Fruit fly (Drosophila melanogaster): ENCODE measurements around the gene CG31076.

The CG31076 gene

dm6 chr3R:26989802-26990509, at the start of gene CG31076:
Gene CG31076, minus strand, starts transcription at chr3R:26989852.
- peak; percentile 33 for TF ChIP-seq CG14655 (GFP tag; optimal IDR thresholded peaks at IDR 0.05)
- no peak for TF ChIP-seq CG4496 (GFP tag; IDR thresholded peaks at IDR 0.05)
- no peak for TF ChIP-seq CG12605 (GFP tag; IDR thresholded peaks at IDR 0.05)
- peak; percentile 75 for TF ChIP-seq Pif1A (GFP tag; optimal IDR thresholded peaks at IDR 0.05)
- peak; percentile 67 for TF ChIP-seq CG8159 (tag; optimal IDR thresholded peaks at IDR 0.05)
- TF ChIP-seq EcR (GFP tag; optimal IDR thresholded peaks at IDR 0.05): peak; percentile 85
- TF ChIP-seq D1 (tag; optimal IDR thresholded peaks at IDR 0.05): peak; percentile 23
- TF ChIP-seq CG32121 (GFP tag; IDR thresholded peaks at IDR 0.05): peak; percentile 61; the same call in 1 of the 2 replicates
- peak; percentile 52 for TF ChIP-seq CG17806 (tag; optimal IDR thresholded peaks at IDR 0.05)
- peak; percentile 35 for TF ChIP-seq gl (tag; optimal IDR thresholded peaks at IDR 0.05)
- no peak for TF ChIP-seq CG34367 (tag; optimal IDR thresholded peaks at IDR 0.05)
- TF ChIP-seq fd96Ca (GFP tag; IDR thresholded peaks at IDR 0.05): no peak
- TF ChIP-seq Ets98B (GFP tag; IDR thresholded peaks at IDR 0.05): peak; percentile 46; the same call in 1 of the 2 replicates
- no peak for TF ChIP-seq CG10348 (GFP tag; IDR thresholded peaks at IDR 0.05)
- peak; percentile 46 for TF ChIP-seq Pif1B (GFP tag; optimal IDR thresholded peaks at IDR 0.05)
- TF ChIP-seq rn (GFP tag; IDR thresholded peaks at IDR 0.05): no peak
- TF ChIP-seq Snoo (tag; optimal IDR thresholded peaks at IDR 0.05): peak; percentile 73
- TF ChIP-seq CG8301 (tag; optimal IDR thresholded peaks at IDR 0.05): no peak
- TF ChIP-seq CG9948 (tag; optimal IDR thresholded peaks at IDR 0.05): no peak
- TF ChIP-seq CG13204 (GFP tag; optimal IDR thresholded peaks at IDR 0.05): no peak
- TF ChIP-seq CG15710 (tag; optimal IDR thresholded peaks at IDR 0.05): peak; percentile 14

DNA sequence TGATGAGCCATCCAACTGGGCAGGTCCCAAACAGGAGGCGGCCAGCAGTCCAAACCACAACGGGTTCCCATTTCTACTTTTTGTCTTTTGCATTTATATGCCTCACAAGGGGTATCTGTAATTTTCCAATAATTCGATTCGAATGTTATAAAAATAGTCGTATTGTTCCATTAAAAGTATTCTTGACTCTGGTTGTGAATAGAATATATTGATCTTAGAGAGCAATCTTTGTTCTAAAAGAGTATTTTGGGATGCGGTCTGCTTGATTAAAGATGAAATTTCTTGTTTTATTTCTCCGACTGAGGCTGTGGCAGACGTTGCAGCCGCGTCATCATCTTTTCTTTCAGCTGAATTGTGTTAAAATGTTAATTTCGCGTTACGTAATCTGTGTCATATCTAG, 44.3 kb upstream of the CG31076 start:
- TF ChIP-seq CG10348 (GFP tag; IDR thresholded peaks at IDR 0.05) (no peak), CG14655 (GFP tag; optimal IDR thresholded peaks at IDR 0.05) (peak; percentile 50), EcR (GFP tag; optimal IDR thresholded peaks at IDR 0.05) (no peak), CG4496 (GFP tag; IDR thresholded peaks at IDR 0.05) (0 out of 3 replicates have a peak, but pooled peaks have one; percentile 17), Ets98B (GFP tag; IDR thresholded peaks at IDR 0.05) (0 out of 2 replicates have a peak, but pooled peaks have one; percentile 22), CG15710 (tag; optimal IDR thresholded peaks at IDR 0.05) (no peak), CG8301 (tag; optimal IDR thresholded peaks at IDR 0.05) (peak; percentile 55), CG9948 (tag; optimal IDR thresholded peaks at IDR 0.05) (no peak)

DNA sequence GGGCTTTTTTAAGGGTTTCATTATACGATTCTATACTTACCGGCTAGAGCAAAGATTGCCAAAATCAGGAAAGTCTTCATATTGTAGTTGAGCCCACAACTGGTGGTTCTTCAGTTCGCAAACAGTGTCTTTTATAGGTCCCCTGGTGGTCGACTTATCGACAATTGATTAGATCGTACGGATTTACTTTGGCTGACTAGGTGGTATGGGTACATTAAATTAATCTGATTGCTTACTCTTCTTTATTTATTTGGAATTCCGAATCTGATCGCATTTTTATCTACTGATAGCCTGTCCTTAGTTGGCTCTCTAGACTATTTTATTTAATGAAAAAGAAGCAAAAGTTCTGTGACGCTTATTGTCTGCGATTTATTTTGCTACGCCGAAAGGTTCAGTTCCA, 36.4 kb upstream of the CG31076 start, which contains the start of gene CG6271:
Gene CG6271 (minus strand): TSS at position 101 of the 400 bp plus-strand sequence.
- no peak for TF ChIP-seq CG14655 (GFP tag; optimal IDR thresholded peaks at IDR 0.05)
- TF ChIP-seq fd96Ca (GFP tag; IDR thresholded peaks at IDR 0.05): no peak
- TF ChIP-seq Pif1A (GFP tag; optimal IDR thresholded peaks at IDR 0.05): no peak
- TF ChIP-seq CG12605 (GFP tag; IDR thresholded peaks at IDR 0.05): no peak
- TF ChIP-seq CG32121 (GFP tag; IDR thresholded peaks at IDR 0.05): no peak
- no peak for TF ChIP-seq CG9948 (tag; optimal IDR thresholded peaks at IDR 0.05)
- no peak for TF ChIP-seq EcR (GFP tag; optimal IDR thresholded peaks at IDR 0.05)
- no peak for TF ChIP-seq rn (GFP tag; IDR thresholded peaks at IDR 0.05)

dm6 chr3R:27023117-27023516, 33.5 kb upstream of the CG31076 start, which contains the start of gene CG6277:
Gene CG6277, minus strand, starts transcription at chr3R:27023217.
- TF ChIP-seq CG8159 (tag; optimal IDR thresholded peaks at IDR 0.05) (no peak), rn (GFP tag; IDR thresholded peaks at IDR 0.05) (no peak), CG12605 (GFP tag; IDR thresholded peaks at IDR 0.05) (no peak), CG13204 (GFP tag; optimal IDR thresholded peaks at IDR 0.05) (no peak), CG15710 (tag; optimal IDR thresholded peaks at IDR 0.05) (no peak)

DNA sequence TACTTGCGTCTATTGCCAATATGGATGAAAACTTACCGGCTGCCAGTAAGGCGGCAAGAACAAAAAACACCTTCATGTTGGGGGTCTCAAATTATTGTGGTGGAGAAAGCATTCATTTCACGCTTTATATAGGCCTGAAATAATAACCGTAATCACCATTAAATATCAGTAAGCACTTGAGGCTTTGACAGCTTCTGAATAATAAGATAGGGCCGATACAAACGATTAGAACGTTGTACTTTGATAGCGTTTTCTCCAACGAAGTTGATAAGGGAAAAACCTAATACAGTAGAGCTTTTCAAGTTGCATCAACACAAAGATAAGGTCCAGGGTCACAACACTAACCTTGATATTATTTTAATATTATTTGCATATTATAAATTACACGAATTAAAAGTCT, 31.6 kb upstream of the CG31076 start, which contains the start of gene CG6283:
Gene CG6283 (minus strand): TSS at position 101 of the 400 bp plus-strand sequence.
- TF ChIP-seq CG34367 (tag; optimal IDR thresholded peaks at IDR 0.05) (no peak), Pif1A (GFP tag; optimal IDR thresholded peaks at IDR 0.05) (no peak), CG10348 (GFP tag; IDR thresholded peaks at IDR 0.05) (no peak), CG12605 (GFP tag; IDR thresholded peaks at IDR 0.05) (no peak), Pif1B (GFP tag; optimal IDR thresholded peaks at IDR 0.05) (no peak), EcR (GFP tag; optimal IDR thresholded peaks at IDR 0.05) (no peak), CG13204 (GFP tag; optimal IDR thresholded peaks at IDR 0.05) (no peak), CG14655 (GFP tag; optimal IDR thresholded peaks at IDR 0.05) (no peak), CG8301 (tag; optimal IDR thresholded peaks at IDR 0.05) (no peak), CG17806 (tag; optimal IDR thresholded peaks at IDR 0.05) (no peak), CG32121 (GFP tag; IDR thresholded peaks at IDR 0.05) (no peak), Snoo (tag; optimal IDR thresholded peaks at IDR 0.05) (no peak), CG8159 (tag; optimal IDR thresholded peaks at IDR 0.05) (no peak), rn (GFP tag; IDR thresholded peaks at IDR 0.05) (no peak), D1 (tag; optimal IDR thresholded peaks at IDR 0.05) (no peak), gl (tag; optimal IDR thresholded peaks at IDR 0.05) (no peak), CG9948 (tag; optimal IDR thresholded peaks at IDR 0.05) (no peak), Ets98B (GFP tag; IDR thresholded peaks at IDR 0.05) (no peak), fd96Ca (GFP tag; IDR thresholded peaks at IDR 0.05) (no peak)

DNA sequence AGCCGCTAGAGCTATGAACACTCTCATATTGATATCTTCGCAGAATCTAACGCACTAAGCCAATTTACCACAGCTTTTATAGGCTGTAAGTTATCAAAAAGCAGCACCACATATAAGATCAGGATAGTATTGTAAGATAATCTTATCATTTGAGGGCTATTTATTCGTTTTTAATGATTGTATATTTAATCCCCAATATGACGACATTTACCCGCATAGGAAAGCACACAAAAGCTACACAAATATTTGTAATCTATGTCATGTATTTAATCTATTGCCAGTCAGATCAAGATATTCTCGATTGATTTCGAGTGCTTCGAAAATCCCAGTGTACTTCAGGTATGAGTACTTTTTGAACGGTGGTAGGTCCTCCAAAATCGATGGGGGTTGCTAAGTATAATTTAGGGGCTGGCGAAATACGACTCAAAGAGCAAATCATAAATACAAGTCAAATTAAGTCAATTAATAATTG, 30.1 kb upstream of the CG31076 start, which contains the start of gene CG17191:
Gene CG17191 (minus strand): TSS at position 51 of the 472 bp plus-strand sequence.
- no peak for TF ChIP-seq CG13204 (GFP tag; optimal IDR thresholded peaks at IDR 0.05)
- no peak for TF ChIP-seq CG8301 (tag; optimal IDR thresholded peaks at IDR 0.05)
- TF ChIP-seq CG32121 (GFP tag; IDR thresholded peaks at IDR 0.05): no peak
- no peak for TF ChIP-seq CG9948 (tag; optimal IDR thresholded peaks at IDR 0.05)
- TF ChIP-seq Pif1A (GFP tag; optimal IDR thresholded peaks at IDR 0.05): no peak
- no peak for TF ChIP-seq CG10348 (GFP tag; IDR thresholded peaks at IDR 0.05)
- no peak for TF ChIP-seq EcR (GFP tag; optimal IDR thresholded peaks at IDR 0.05)
- TF ChIP-seq rn (GFP tag; IDR thresholded peaks at IDR 0.05): no peak
- TF ChIP-seq Pif1B (GFP tag; optimal IDR thresholded peaks at IDR 0.05): no peak
- no peak for TF ChIP-seq Ets98B (GFP tag; IDR thresholded peaks at IDR 0.05)
- TF ChIP-seq CG17806 (tag; optimal IDR thresholded peaks at IDR 0.05): no peak
- no peak for TF ChIP-seq CG8159 (tag; optimal IDR thresholded peaks at IDR 0.05)
